Fruit fly (Drosophila melanogaster): ENCODE measurements around the gene CG10602.

DNA sequence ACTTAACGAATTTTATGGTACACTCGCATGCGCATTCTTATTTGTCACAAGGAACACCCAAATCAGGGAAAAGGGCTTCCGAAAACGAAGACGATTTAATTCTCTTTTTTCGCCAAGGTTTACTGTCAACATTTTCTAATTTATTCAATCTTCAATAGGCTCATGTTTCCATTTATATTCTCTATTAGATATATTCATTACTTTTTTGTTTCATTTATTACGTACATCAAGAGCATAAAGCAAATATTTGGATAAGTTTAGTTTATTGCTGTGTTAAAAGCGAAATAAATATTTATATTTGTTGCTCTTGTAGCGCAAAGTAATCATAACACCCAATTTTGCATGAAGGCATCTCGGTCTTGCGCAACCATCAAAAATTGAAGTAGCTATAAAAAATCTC lies 41.9 kb upstream of the CG10602 start:
- TF ChIP-seq CG8478 (optimal IDR thresholded peaks at IDR 0.05) (no peak), CTCF (optimal IDR thresholded peaks at IDR 0.05) (no peak)
